Worm (Caenorhabditis elegans) whole organism, L2 larva: ENCODE data around the gene F32G8.2.

Source experiments
- aly-2 ChIP-seq: fragments of 150-350 bp; optimal IDR thresholded peaks from 2 replicates; lab custom pipeline; 2014; ENCODE audit warnings: missing biosample characterization, missing genetic modification characterization
- ceh-16 ChIP-seq: fragments of 150-350 bp; optimal IDR thresholded peaks from 2 replicates; lab custom pipeline; 2014; ENCODE audit warnings: missing biosample characterization, missing genetic modification characterization
- elt-1 ChIP-seq: fragments of 150-350 bp; optimal IDR thresholded peaks from 2 replicates; lab custom pipeline; 2014; ENCODE audit warnings: missing biosample characterization, missing genetic modification characterization
- elt-3 ChIP-seq: sonication (generic microtip); optimal IDR thresholded peaks from 2 replicates; lab custom pipeline; 2017; ENCODE audit warnings: missing biosample characterization, missing genetic modification characterization
- lin-11 ChIP-seq: fragments of 150-350 bp; sonication (generic microtip); optimal IDR thresholded peaks from 2 replicates; lab custom pipeline; 2014; ENCODE audit warnings: missing biosample characterization, missing genetic modification characterization, inconsistent platforms, mixed read lengths
- lin-13 ChIP-seq: fragments of 150-350 bp; optimal IDR thresholded peaks from 2 replicates; lab custom pipeline; 2014; ENCODE audit warnings: missing biosample characterization, missing genetic modification reagents, missing genetic modification characterization
- lsy-2 ChIP-seq, 2 experiments: fragments of 150-350 bp in 1 of 2; sonication (generic microtip) in 1 of 2; optimal IDR thresholded peaks; 2 replicates each; lab custom pipeline; 2014 to 2017; ENCODE audit warnings: missing biosample characterization in 2 of 2, missing genetic modification characterization in 2 of 2
- mbf-1 ChIP-seq: sonication (generic microtip); optimal IDR thresholded peaks from 2 replicates; lab custom pipeline; 2017; ENCODE audit warnings: missing biosample characterization, missing genetic modification characterization
- mdl-1 ChIP-seq, 2 experiments: fragments of 150-350 bp in 1 of 2; sonication (generic microtip) in 1 of 2; optimal IDR thresholded peaks; 2 replicates each; lab custom pipeline; 2017; ENCODE audit warnings: missing biosample characterization in 2 of 2, missing genetic modification characterization in 2 of 2
- nhr-77 ChIP-seq: fragments of 150-350 bp; optimal IDR thresholded peaks from 2 replicates; lab custom pipeline; 2014; ENCODE audit warnings: missing biosample characterization, missing genetic modification characterization
- unc-62 ChIP-seq: fragments of 150-350 bp; optimal IDR thresholded peaks from 2 replicates; lab custom pipeline; 2014; ENCODE audit warnings: missing biosample characterization, missing genetic modification reagents, missing genetic modification characterization
- ztf-11 ChIP-seq: sonication (generic microtip); optimal IDR thresholded peaks from 2 replicates; lab custom pipeline; 2017; ENCODE audit warnings: missing biosample characterization, missing genetic modification characterization

ce11 chrV:10548981-10549380 lies 836 bp upstream of the F32G8.2 start, which contains the start of gene srd-34:
- no peak for TF ChIP-seq ceh-16 (tag; lab: Kevin White, UChicago)
- no peak for TF ChIP-seq ztf-11 (tag; lab: Kevin White, UChicago)
- TF ChIP-seq aly-2: no peak
- TF ChIP-seq nhr-77 (tag; lab: Kevin White, UChicago): no peak
- no peak for TF ChIP-seq unc-62
- TF ChIP-seq elt-1 (tag; lab: Kevin White, UChicago): no peak
- no peak for TF ChIP-seq lsy-2 (tag; optimal IDR thresholded peaks at IDR 0.05; lab: Kevin White, UChicago)
- TF ChIP-seq lin-11 (tag; lab: Kevin White, UChicago): no peak
- no peak for TF ChIP-seq mbf-1 (tag; lab: Kevin White, UChicago)
- TF ChIP-seq mdl-1 (tag; optimal IDR thresholded peaks at IDR 0.05; lab: Kevin White, UChicago): no peak
- no peak for TF ChIP-seq elt-3 (tag; lab: Kevin White, UChicago)
- TF ChIP-seq lin-13 (GFP tag; lab: Kevin White, UChicago): no peak
